Worm (Caenorhabditis elegans): ENCODE data around the gene F34H10.3.

DNA sequence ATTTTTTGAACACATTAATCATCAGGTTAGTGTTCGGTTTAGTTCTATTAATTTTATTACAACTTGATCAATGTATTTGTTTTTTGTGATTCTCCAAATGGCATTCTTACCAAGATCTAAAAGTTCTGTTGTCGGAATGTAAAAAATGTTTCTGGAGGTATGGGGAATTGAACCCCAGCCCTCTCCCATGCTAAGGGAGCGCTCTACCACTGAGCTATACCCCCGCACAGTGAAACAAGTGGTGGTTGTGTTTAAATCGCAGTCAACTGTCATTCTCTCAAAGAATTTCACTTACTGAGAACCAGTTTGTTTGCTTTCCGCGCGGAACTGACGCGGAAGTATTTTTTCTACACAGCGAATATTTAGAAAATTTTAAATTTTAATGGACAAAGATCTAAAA, 2.9 kb upstream of the F34H10.3 start:
- TF ChIP-seq lag-1 (GFP tag; IDR thresholded peaks at IDR 0.05): no peak
- TF ChIP-seq snpc-4 (GFP tag; optimal IDR thresholded peaks at IDR 0.05): peak; percentile 77
- peak in 2 of 4 experiments; percentile 41 to 74 for TF ChIP-seq snpc-4 (tag; optimal IDR thresholded peaks at IDR 0.05)
- TF ChIP-seq ccch-3 (GFP tag; optimal IDR thresholded peaks at IDR 0.05): peak; percentile 11
- 0 out of 2 replicates have a peak, but pooled peaks have one; percentile 76 for TF ChIP-seq ceh-58 (GFP tag; IDR thresholded peaks at IDR 0.05)
- TF ChIP-seq hsf-1 (GFP tag; IDR thresholded peaks at IDR 0.05): no peak; the same call in 1 of the 2 replicates
- peak; percentile 48 for TF ChIP-seq ztf-26 (tag; optimal IDR thresholded peaks at IDR 0.05)
- no peak for TF ChIP-seq unc-62 (GFP tag; optimal IDR thresholded peaks at IDR 0.05)

Measured in whole organism, young adult.